Fruit fly (Drosophila melanogaster) whole organism, adult: ENCODE results near the gene CG4467.

Source experiments
- CG1620 ChIP-seq: fragments of 200-800 bp; sonication (Bioruptor generic); optimal IDR thresholded peaks from 2 replicates; lab custom pipeline; 2016; ENCODE audit warnings: missing biosample characterization, missing genetic modification characterization
- CG33017 ChIP-seq: fragments of 200-800 bp; sonication (Bioruptor generic); optimal IDR thresholded peaks from 2 replicates; lab custom pipeline; 2018; ENCODE audit warnings: missing biosample characterization, mild to moderate bottlenecking, missing genetic modification characterization, moderate library complexity
- CG7045 ChIP-seq: fragments of 200-800 bp; sonication (Bioruptor generic); optimal IDR thresholded peaks from 2 replicates; lab custom pipeline; 2017; ENCODE audit warnings: missing biosample characterization, mild to moderate bottlenecking, missing genetic modification characterization
- Clk ChIP-seq: fragments of 200-800 bp; sonication (Bioruptor generic); optimal IDR thresholded peaks from 2 replicates; lab custom pipeline; 2017; ENCODE audit warnings: missing biosample characterization, missing genetic modification characterization
- Crg-1 ChIP-seq: fragments of 200-800 bp; sonication (Bioruptor generic); optimal IDR thresholded peaks from 2 replicates; lab custom pipeline; 2016; ENCODE audit warnings: missing biosample characterization, missing genetic modification characterization
- Hr96 ChIP-seq: fragments of 200-800 bp; sonication (Bioruptor generic); optimal IDR thresholded peaks from 2 replicates; lab custom pipeline; 2016; ENCODE audit warnings: missing biosample characterization, missing genetic modification characterization
- Mnt ChIP-seq: fragments of 200-800 bp; sonication (Bioruptor generic); optimal IDR thresholded peaks from 2 replicates; lab custom pipeline; 2016; ENCODE audit warnings: missing biosample characterization, mild to moderate bottlenecking, missing genetic modification characterization
- bab1 ChIP-seq: fragments of 200-800 bp; sonication (Bioruptor generic); optimal IDR thresholded peaks from 3 replicates; lab custom pipeline; 2019; ENCODE audit warnings: missing biosample characterization, mild to moderate bottlenecking, missing genetic modification characterization, moderate library complexity
- cic ChIP-seq: fragments of 200-800 bp; sonication (Bioruptor generic); optimal IDR thresholded peaks from 2 replicates; lab custom pipeline; 2017; ENCODE audit warnings: missing biosample characterization, mild to moderate bottlenecking, missing genetic modification characterization, moderate library complexity
- cnc ChIP-seq, 2 experiments: fragments of >200 bp; optimal IDR thresholded peaks; 2 replicates each; lab custom pipeline; 2017
- kay ChIP-seq: fragments of 200-800 bp; sonication (Bioruptor generic); peaks from one replicate; lab custom pipeline; 2016; ENCODE audit warnings: missing biosample characterization, missing genetic modification characterization, borderline replicate concordance
- ovo ChIP-seq: fragments of 200-800 bp; sonication (Bioruptor generic); optimal IDR thresholded peaks from 2 replicates; lab custom pipeline; 2016; ENCODE audit warnings: missing biosample characterization, missing genetic modification characterization
- pad ChIP-seq: fragments of 200-800 bp; sonication (Bioruptor generic); optimal IDR thresholded peaks from 3 replicates; lab custom pipeline; 2017; ENCODE audit warnings: missing biosample characterization, missing genetic modification characterization, mild to moderate bottlenecking, moderate library complexity, missing genetic modification reagents
- toe ChIP-seq: fragments of 200-800 bp; sonication (Bioruptor generic); optimal IDR thresholded peaks from 2 replicates; lab custom pipeline; 2016; ENCODE audit warnings: missing biosample characterization, missing genetic modification characterization

DNA sequence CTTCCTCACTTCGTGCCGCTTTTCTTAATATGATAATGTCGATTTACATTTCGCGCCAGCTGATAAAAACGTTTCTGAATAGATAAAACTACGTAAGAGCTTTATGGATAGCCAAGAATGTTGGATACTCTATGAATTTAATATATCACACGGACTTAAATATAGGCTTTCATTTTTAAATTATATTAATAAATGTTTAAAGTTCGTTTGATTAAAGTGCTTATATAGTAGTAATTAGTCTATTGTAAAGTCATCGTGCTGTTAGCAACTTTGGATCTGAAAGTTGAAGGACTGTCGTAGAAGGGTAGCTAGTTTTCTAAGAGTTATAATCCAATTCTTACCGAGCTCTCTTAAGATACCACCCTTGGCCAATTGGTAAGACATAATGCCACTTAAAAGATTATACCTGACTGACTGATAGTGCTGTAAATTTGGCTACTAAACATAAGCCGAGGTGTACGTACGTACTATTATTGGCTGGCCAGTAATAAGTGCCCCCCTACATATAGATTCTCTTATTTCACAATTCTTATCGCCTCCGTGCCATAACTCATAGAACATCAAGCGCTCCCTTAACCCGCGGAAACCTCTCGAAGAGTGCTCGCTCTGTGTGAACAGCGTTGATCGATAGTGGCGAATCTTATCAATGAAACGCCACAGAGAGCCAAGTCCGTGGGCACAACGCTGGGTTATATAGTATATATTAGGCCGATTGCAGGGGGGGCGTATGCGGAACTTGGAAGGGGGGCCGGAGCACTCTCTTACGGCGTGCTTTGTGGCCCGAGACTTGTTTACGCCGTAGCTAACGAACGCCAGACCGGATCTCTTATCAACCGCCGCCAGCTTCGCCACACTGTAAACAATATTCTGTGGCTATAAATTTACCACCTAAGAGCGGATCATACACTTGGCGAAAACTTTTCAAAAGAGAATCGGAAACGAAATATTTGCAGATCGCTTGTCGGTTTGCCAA is 38.2 kb downstream of the CG4467 start:
- TF ChIP-seq Clk (GFP tag; lab: Kevin White, UChicago), result no peak
- TF ChIP-seq ovo, result peak; percentile 5
- TF ChIP-seq Crg-1 (GFP tag; lab: Kevin White, UChicago), result no peak
- no peak for TF ChIP-seq pad (GFP tag; lab: Kevin White, UChicago)
- TF ChIP-seq CG7045 (GFP tag; lab: Kevin White, UChicago), result peak; percentile 21
- peak in 1 of 2 experiments; percentile 42 for TF ChIP-seq cnc (optimal IDR thresholded peaks at IDR 0.05; lab: Kevin White, UChicago)
- TF ChIP-seq CG33017 (tag; lab: Kevin White, UChicago), result peak; percentile 17
- TF ChIP-seq CG1620, result no peak
- TF ChIP-seq toe (GFP tag; lab: Kevin White, UChicago), result peak; percentile 33
- TF ChIP-seq Hr96 (GFP tag; lab: Kevin White, UChicago), result no peak
- no peak for TF ChIP-seq kay (GFP tag; lab: Kevin White, UChicago)
- peak; percentile 63 for TF ChIP-seq Mnt (GFP tag; lab: Kevin White, UChicago)
- no peak for TF ChIP-seq bab1 (GFP tag; lab: Kevin White, UChicago)
- peak; percentile 99 for TF ChIP-seq cic (GFP tag; lab: Kevin White, UChicago)
